Worm (Caenorhabditis elegans) whole organism, mixed stage, embryonic: Measurements from ENCODE around the gene rab-30.

Experiments used
- ceh-83 ChIP-seq: fragments of 200-800 bp; sonication (Bioruptor generic); optimal IDR thresholded peaks from 2 replicates; lab custom pipeline; 2018; ENCODE audit warnings: mild to moderate bottlenecking, missing genetic modification characterization, missing compliant biosample characterization
- mab-5 ChIP-seq: fragments of 150-350 bp; optimal IDR thresholded peaks from 2 replicates; lab custom pipeline; 2014; ENCODE audit warnings: missing biosample characterization, missing genetic modification characterization
- nhr-12 ChIP-seq: fragments of 150-350 bp; optimal IDR thresholded peaks from 2 replicates; lab custom pipeline; 2014; ENCODE audit warnings: missing biosample characterization, missing genetic modification characterization
- sem-2 ChIP-seq: fragments of 200-800 bp; sonication (Bioruptor generic); optimal IDR thresholded peaks from 2 replicates; lab custom pipeline; 2018; ENCODE audit warnings: mild to moderate bottlenecking, missing genetic modification characterization, missing compliant biosample characterization
- snpc-4 ChIP-seq: fragments of 150-350 bp; optimal IDR thresholded peaks from 2 replicates; lab custom pipeline; 2014; ENCODE audit warnings: missing biosample characterization, missing genetic modification characterization

ce11 chrIII:10537558-10537957 is 22.8 kb upstream of the rab-30 start:
- no peak for TF ChIP-seq mab-5 (tag; lab: Kevin White, UChicago)
- no peak for TF ChIP-seq nhr-12 (tag; lab: Kevin White, UChicago)
- TF ChIP-seq sem-2 (GFP tag; lab: Kevin White, UChicago): no peak
- TF ChIP-seq snpc-4 (tag; lab: Kevin White, UChicago): no peak
- no peak for TF ChIP-seq ceh-83 (GFP tag; lab: Kevin White, UChicago)
